Worm (Caenorhabditis elegans): Measurements from ENCODE around the gene K09E2.3.

Gene K09E2.3

ce11 chrX:8643817-8644216 is 29.1 kb upstream of the K09E2.3 start, which contains the start of gene stg-2:
TSS of gene stg-2 (minus strand) at chrX:8643917.
- no peak for TF ChIP-seq C34F6.9 (tag; optimal IDR thresholded peaks at IDR 0.05)
- no peak for TF ChIP-seq lin-11 (tag; optimal IDR thresholded peaks at IDR 0.05)
- TF ChIP-seq gmeb-1 (tag; optimal IDR thresholded peaks at IDR 0.05): no peak
- no peak for TF ChIP-seq alr-1 (tag; optimal IDR thresholded peaks at IDR 0.05)
- no peak for TF ChIP-seq ama-1 (optimal IDR thresholded peaks at IDR 0.05)
- TF ChIP-seq nhr-129 (tag; optimal IDR thresholded peaks at IDR 0.05): no peak
- TF ChIP-seq ceh-82 (tag; optimal IDR thresholded peaks at IDR 0.05): no peak
- TF ChIP-seq sma-3 (GFP tag; optimal IDR thresholded peaks at IDR 0.05): no peak
- no peak for TF ChIP-seq nhr-6 (tag; optimal IDR thresholded peaks at IDR 0.05)
- no peak for TF ChIP-seq elt-3 (tag; optimal IDR thresholded peaks at IDR 0.05)
- no peak for TF ChIP-seq lin-13 (GFP tag; optimal IDR thresholded peaks at IDR 0.05)
- no peak for TF ChIP-seq ztf-11 (tag; optimal IDR thresholded peaks at IDR 0.05)
- TF ChIP-seq F13H6.1 (tag; optimal IDR thresholded peaks at IDR 0.05): no peak
- TF ChIP-seq unc-55 (GFP tag; optimal IDR thresholded peaks at IDR 0.05): no peak
- TF ChIP-seq nhr-11 (tag; optimal IDR thresholded peaks at IDR 0.05): no peak
- TF ChIP-seq unc-39 (tag; optimal IDR thresholded peaks at IDR 0.05): no peak
- TF ChIP-seq sma-9 (GFP tag; optimal IDR thresholded peaks at IDR 0.05): no peak
- no peak for TF ChIP-seq sma-9 (tag; optimal IDR thresholded peaks at IDR 0.05)
- no peak for TF ChIP-seq mab-5 (tag; optimal IDR thresholded peaks at IDR 0.05)
- no peak for TF ChIP-seq sem-4 (tag; optimal IDR thresholded peaks at IDR 0.05)

ce11 chrX:8646287-8646686 is 26.6 kb upstream of the K09E2.3 start:
- TF ChIP-seq ztf-4 (tag; optimal IDR thresholded peaks at IDR 0.05) (no peak), sma-3 (GFP tag; optimal IDR thresholded peaks at IDR 0.05) (peak; percentile 39), fos-1 (tag; optimal IDR thresholded peaks at IDR 0.05) (peak; percentile 44), F13H6.1 (tag; optimal IDR thresholded peaks at IDR 0.05) (peak; percentile 34), peb-1 (tag; optimal IDR thresholded peaks at IDR 0.05) (no peak), nhr-237 (tag; optimal IDR thresholded peaks at IDR 0.05) (no peak), crh-2 (tag; optimal IDR thresholded peaks at IDR 0.05) (peak; percentile 28), nhr-10 (tag; optimal IDR thresholded peaks at IDR 0.05) (no peak), Y55F3AM.14 (GFP tag; optimal IDR thresholded peaks at IDR 0.05) (peak; percentile 36), nhr-6 (tag; optimal IDR thresholded peaks at IDR 0.05) (no peak), unc-55 (GFP tag; optimal IDR thresholded peaks at IDR 0.05) (peak; percentile 42), nhr-21 (tag; optimal IDR thresholded peaks at IDR 0.05) (peak; percentile 14), nhr-11 (tag; optimal IDR thresholded peaks at IDR 0.05) (no peak), R02D3.7 (tag; optimal IDR thresholded peaks at IDR 0.05) (no peak), lsy-2 (tag; optimal IDR thresholded peaks at IDR 0.05) (peak in 1 of 2 experiments; percentile 29), unc-62 (GFP tag; optimal IDR thresholded peaks at IDR 0.05) (no peak), ama-1 (optimal IDR thresholded peaks at IDR 0.05) (no peak), mbf-1 (tag; optimal IDR thresholded peaks at IDR 0.05) (no peak), aly-2 (tag; optimal IDR thresholded peaks at IDR 0.05) (no peak), lin-13 (GFP tag; optimal IDR thresholded peaks at IDR 0.05) (peak; percentile 8), ZK546.5 (tag; optimal IDR thresholded peaks at IDR 0.05) (no peak), snpc-4 (tag; optimal IDR thresholded peaks at IDR 0.05) (no peak), elt-3 (tag; optimal IDR thresholded peaks at IDR 0.05) (no peak), elt-1 (tag; optimal IDR thresholded peaks at IDR 0.05) (no peak), blmp-1 (tag; optimal IDR thresholded peaks at IDR 0.05; ENCODE audit: insufficient read depth) (no peak), lin-11 (tag; optimal IDR thresholded peaks at IDR 0.05) (no peak), sem-4 (tag; optimal IDR thresholded peaks at IDR 0.05) (no peak), egl-27 (tag; optimal IDR thresholded peaks at IDR 0.05) (no peak), gmeb-1 (tag; optimal IDR thresholded peaks at IDR 0.05) (no peak), nhr-23 (tag; optimal IDR thresholded peaks at IDR 0.05) (no peak), alr-1 (tag; optimal IDR thresholded peaks at IDR 0.05) (no peak), nhr-77 (tag; optimal IDR thresholded peaks at IDR 0.05) (no peak), dmd-4 (tag; optimal IDR thresholded peaks at IDR 0.05) (no peak), mab-5 (tag; optimal IDR thresholded peaks at IDR 0.05) (no peak), ceh-16 (tag; optimal IDR thresholded peaks at IDR 0.05) (no peak), sma-9 (GFP tag; optimal IDR thresholded peaks at IDR 0.05) (no peak), sma-9 (tag; optimal IDR thresholded peaks at IDR 0.05) (no peak), unc-39 (tag; optimal IDR thresholded peaks at IDR 0.05) (no peak), nhr-129 (tag; optimal IDR thresholded peaks at IDR 0.05) (peak; percentile 35), C34F6.9 (tag; optimal IDR thresholded peaks at IDR 0.05) (no peak), nhr-25 (tag; optimal IDR thresholded peaks at IDR 0.05) (no peak), nhr-12 (tag; optimal IDR thresholded peaks at IDR 0.05) (no peak)

All from whole organism, L2 larva.